Fruit fly (Drosophila melanogaster): ENCODE measurements around the gene CG3285.

Gene CG3285

DNA sequence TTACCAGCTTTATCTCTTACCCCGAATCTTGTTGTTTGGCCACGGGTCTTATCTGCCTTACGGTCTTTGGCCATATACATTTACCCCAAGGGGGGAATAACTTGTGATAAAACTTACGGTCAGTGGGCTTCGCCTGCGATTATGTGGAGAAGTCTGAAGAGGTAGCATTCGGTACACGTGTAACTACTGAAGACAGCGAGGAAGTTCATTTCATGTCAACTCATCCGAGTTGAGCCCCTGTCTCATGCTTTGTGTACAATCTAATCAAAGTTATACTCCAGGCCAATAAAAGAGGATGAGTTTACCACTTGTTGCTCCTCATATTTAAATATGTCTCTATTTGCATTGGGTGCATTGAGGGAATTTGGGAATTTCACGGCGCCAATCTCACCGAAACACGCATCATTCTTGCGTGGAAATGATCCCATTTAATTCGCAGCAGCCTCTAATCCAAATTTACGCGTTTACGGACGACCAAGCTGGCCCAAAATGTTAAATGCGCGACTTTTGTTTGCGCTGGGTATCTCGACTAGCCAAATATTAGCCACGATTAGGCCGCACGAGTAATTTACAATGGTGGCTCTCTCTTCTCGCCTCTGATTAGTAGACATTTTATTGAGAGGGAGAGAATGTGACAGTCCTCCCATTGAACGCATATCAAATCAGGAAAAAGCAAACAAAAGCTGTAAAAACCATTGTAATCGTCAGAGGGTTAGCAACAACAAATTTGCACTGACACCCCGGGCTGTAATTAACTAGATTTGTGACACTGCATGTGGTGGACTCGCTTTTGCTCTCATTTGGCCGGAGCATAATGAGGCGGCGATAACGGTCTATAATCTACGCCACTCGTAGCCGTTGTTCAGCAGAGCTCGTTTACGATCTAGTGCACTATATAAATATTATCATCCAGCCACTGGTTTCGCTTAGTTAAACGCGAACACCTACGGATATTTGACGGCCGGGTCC lies 7.1 kb upstream of the CG3285 start, which contains the start of gene CG33281:
TSS of gene CG33281 (plus strand) at position 919 of the 969 bp plus-strand sequence.
- TF ChIP-seq mirr (GFP tag; optimal IDR thresholded peaks at IDR 0.05) (peak; percentile 67), pnt (GFP tag; optimal IDR thresholded peaks at IDR 0.05) (no peak), CG1233 (GFP tag; optimal IDR thresholded peaks at IDR 0.05) (peak; percentile 48), CG34376 (GFP tag; optimal IDR thresholded peaks at IDR 0.05) (peak; percentile 43), CG18262 (tag; optimal IDR thresholded peaks at IDR 0.05) (no peak), ERR (GFP tag; optimal IDR thresholded peaks at IDR 0.05) (no peak), chn (GFP tag; optimal IDR thresholded peaks at IDR 0.05) (no peak), tap (tag; optimal IDR thresholded peaks at IDR 0.05) (no peak), CG15011 (GFP tag; optimal IDR thresholded peaks at IDR 0.05) (peak; percentile 68), CG8281 (tag; optimal IDR thresholded peaks at IDR 0.05) (peak; percentile 29), CG6813 (GFP tag; optimal IDR thresholded peaks at IDR 0.05) (peak; percentile 56), fd64A (GFP tag; optimal IDR thresholded peaks at IDR 0.05) (peak; percentile 70), seq (GFP tag; IDR thresholded peaks at IDR 0.05) (no peak), CG9609 (GFP tag; optimal IDR thresholded peaks at IDR 0.05) (no peak), CG34224 (GFP tag; IDR thresholded peaks at IDR 0.05; ENCODE audit: partially characterized antibody) (no peak), Meics (GFP tag; optimal IDR thresholded peaks at IDR 0.05) (peak; percentile 93), CG13296 (GFP tag; optimal IDR thresholded peaks at IDR 0.05) (peak; percentile 83), pfk (GFP tag; optimal IDR thresholded peaks at IDR 0.05) (peak; percentile 12), BtbVII (GFP tag; optimal IDR thresholded peaks at IDR 0.05) (peak; percentile 64), PHDP (tag; optimal IDR thresholded peaks at IDR 0.05) (peak; percentile 4), Asciz (GFP tag; optimal IDR thresholded peaks at IDR 0.05) (peak; percentile 56), CG8478 (optimal IDR thresholded peaks at IDR 0.05) (no peak), CG13894 (tag; optimal IDR thresholded peaks at IDR 0.05) (peak; percentile 81), bab2 (GFP tag; optimal IDR thresholded peaks at IDR 0.05) (no peak), CG18599 (GFP tag; optimal IDR thresholded peaks at IDR 0.05) (peak; percentile 49), Sry-β (GFP tag; optimal IDR thresholded peaks at IDR 0.05) (no peak), Rfx (GFP tag; IDR thresholded peaks at IDR 0.05) (no peak), emc (GFP tag; optimal IDR thresholded peaks at IDR 0.05) (no peak), her (GFP tag; optimal IDR thresholded peaks at IDR 0.05) (no peak), Blimp-1 (GFP tag; optimal IDR thresholded peaks at IDR 0.05) (peak; percentile 35), fd3F (GFP tag; optimal IDR thresholded peaks at IDR 0.05) (no peak), CG8359 (GFP tag; optimal IDR thresholded peaks at IDR 0.05; ENCODE audit: borderline replicate concordance) (peak; percentile 33), sr (GFP tag; IDR thresholded peaks at IDR 0.05) (no peak), kni (GFP tag; optimal IDR thresholded peaks at IDR 0.05) (peak; percentile 23), MTF-1 (GFP tag; optimal IDR thresholded peaks at IDR 0.05; ENCODE audit: borderline replicate concordance) (peak; percentile 75), CG2678 (tag; optimal IDR thresholded peaks at IDR 0.05) (peak; percentile 83), scrt (GFP tag; optimal IDR thresholded peaks at IDR 0.05) (peak; percentile 64), Hr51 (GFP tag; optimal IDR thresholded peaks at IDR 0.05) (no peak), Aef1 (GFP tag; IDR thresholded peaks at IDR 0.05) (no peak), exex (tag; optimal IDR thresholded peaks at IDR 0.05) (peak; percentile 35), aop (GFP tag; IDR thresholded peaks at IDR 0.05) (no peak), gcm2 (GFP tag; optimal IDR thresholded peaks at IDR 0.05) (no peak), kah (GFP tag; optimal IDR thresholded peaks at IDR 0.05) (peak; percentile 72), CG31441 (GFP tag; IDR thresholded peaks at IDR 0.05) (peak; percentile 23; the same call in 1 of the 2 replicates), CG7987 (GFP tag; optimal IDR thresholded peaks at IDR 0.05) (peak; percentile 52), CG31365 (tag; optimal IDR thresholded peaks at IDR 0.05) (peak; percentile 56), CG17359 (tag; optimal IDR thresholded peaks at IDR 0.05) (no peak)

All from whole organism, embryonic.